Worm (Caenorhabditis elegans) whole organism, L2 larva: ENCODE measurements around the gene dsl-6.

Experiments used
- C34F6.9 ChIP-seq: fragments of 150-350 bp; optimal IDR thresholded peaks from 2 replicates; lab custom pipeline; 2014; ENCODE audit warnings: missing biosample characterization, missing genetic modification characterization
- F13H6.1 ChIP-seq: sonication (generic microtip); optimal IDR thresholded peaks from 2 replicates; lab custom pipeline; 2016; ENCODE audit warnings: missing genetic modification characterization, missing compliant biosample characterization
- Y55F3AM.14 ChIP-seq: fragments of 200-800 bp; sonication (Bioruptor generic); optimal IDR thresholded peaks from 2 replicates; lab custom pipeline; 2018; ENCODE audit warnings: mild to moderate bottlenecking, missing genetic modification characterization, missing compliant biosample characterization
- ZK546.5 ChIP-seq: sonication (generic microtip); optimal IDR thresholded peaks from 2 replicates; lab custom pipeline; 2017; ENCODE audit warnings: missing biosample characterization, missing genetic modification characterization
- alr-1 ChIP-seq: fragments of 150-350 bp; optimal IDR thresholded peaks from 2 replicates; lab custom pipeline; 2014; ENCODE audit warnings: missing biosample characterization, missing genetic modification characterization
- aly-2 ChIP-seq: fragments of 150-350 bp; optimal IDR thresholded peaks from 2 replicates; lab custom pipeline; 2014; ENCODE audit warnings: missing biosample characterization, missing genetic modification characterization
- ama-1 ChIP-seq: fragments of 150-350 bp; optimal IDR thresholded peaks from 2 replicates; lab custom pipeline; 2018; ENCODE audit warnings: inconsistent platforms
- blmp-1 ChIP-seq: sonication (generic microtip); optimal IDR thresholded peaks from 2 replicates; lab custom pipeline; 2017; ENCODE audit warnings: missing genetic modification characterization, mild to moderate bottlenecking, missing compliant biosample characterization, antibody characterized with exemption, moderate library complexity; ENCODE audit not compliant: insufficient read depth
- ceh-16 ChIP-seq: fragments of 150-350 bp; optimal IDR thresholded peaks from 2 replicates; lab custom pipeline; 2014; ENCODE audit warnings: missing biosample characterization, missing genetic modification characterization
- ceh-82 ChIP-seq: fragments of 150-350 bp; optimal IDR thresholded peaks from 2 replicates; lab custom pipeline; 2014; ENCODE audit warnings: missing biosample characterization, missing genetic modification characterization
- dmd-4 ChIP-seq: sonication (generic microtip); optimal IDR thresholded peaks from 2 replicates; lab custom pipeline; 2017; ENCODE audit warnings: missing biosample characterization, missing genetic modification characterization
- egl-27 ChIP-seq: sonication (generic microtip); optimal IDR thresholded peaks from 3 replicates; lab custom pipeline; 2017; ENCODE audit warnings: missing biosample characterization, missing genetic modification reagents, missing genetic modification characterization
- elt-1 ChIP-seq: fragments of 150-350 bp; optimal IDR thresholded peaks from 2 replicates; lab custom pipeline; 2014; ENCODE audit warnings: missing biosample characterization, missing genetic modification characterization
- elt-3 ChIP-seq: sonication (generic microtip); optimal IDR thresholded peaks from 2 replicates; lab custom pipeline; 2017; ENCODE audit warnings: missing biosample characterization, missing genetic modification characterization
- lin-11 ChIP-seq: fragments of 150-350 bp; sonication (generic microtip); optimal IDR thresholded peaks from 2 replicates; lab custom pipeline; 2014; ENCODE audit warnings: missing biosample characterization, missing genetic modification characterization, inconsistent platforms, mixed read lengths
- lin-13 ChIP-seq: fragments of 150-350 bp; optimal IDR thresholded peaks from 2 replicates; lab custom pipeline; 2014; ENCODE audit warnings: missing biosample characterization, missing genetic modification reagents, missing genetic modification characterization
- lin-39 ChIP-seq: fragments of 150-350 bp; optimal IDR thresholded peaks from 2 replicates; lab custom pipeline; 2014; ENCODE audit warnings: missing biosample characterization, missing genetic modification reagents, missing genetic modification characterization
- mbf-1 ChIP-seq: sonication (generic microtip); optimal IDR thresholded peaks from 2 replicates; lab custom pipeline; 2017; ENCODE audit warnings: missing biosample characterization, missing genetic modification characterization
- mdl-1 ChIP-seq, 2 experiments: fragments of 150-350 bp in 1 of 2; sonication (generic microtip) in 1 of 2; optimal IDR thresholded peaks; 2 replicates each; lab custom pipeline; 2017; ENCODE audit warnings: missing biosample characterization in 2 of 2, missing genetic modification characterization in 2 of 2
- nhr-10 ChIP-seq: sonication (generic microtip); optimal IDR thresholded peaks from 2 replicates; lab custom pipeline; 2017; ENCODE audit warnings: missing biosample characterization, missing genetic modification characterization
- nhr-12 ChIP-seq: fragments of 150-350 bp; optimal IDR thresholded peaks from 2 replicates; lab custom pipeline; 2014; ENCODE audit warnings: missing biosample characterization, missing genetic modification characterization
- nhr-21 ChIP-seq: fragments of 150-350 bp; optimal IDR thresholded peaks from 2 replicates; lab custom pipeline; 2014; ENCODE audit warnings: missing biosample characterization, missing genetic modification characterization
- nhr-23 ChIP-seq: fragments of 150-350 bp; optimal IDR thresholded peaks from 2 replicates; lab custom pipeline; 2014; ENCODE audit warnings: missing biosample characterization, missing genetic modification reagents, missing genetic modification characterization
- nhr-237 ChIP-seq: fragments of 150-350 bp; optimal IDR thresholded peaks from 2 replicates; lab custom pipeline; 2014; ENCODE audit warnings: missing biosample characterization, missing genetic modification characterization
- nhr-25 ChIP-seq: fragments of 150-350 bp; sonication (generic microtip); optimal IDR thresholded peaks from 3 replicates; lab custom pipeline; 2014; ENCODE audit warnings: missing biosample characterization, missing genetic modification characterization
- nhr-6 ChIP-seq: fragments of 150-350 bp; optimal IDR thresholded peaks from 2 replicates; lab custom pipeline; 2014; ENCODE audit warnings: missing biosample characterization, missing genetic modification characterization
- nhr-77 ChIP-seq: fragments of 150-350 bp; optimal IDR thresholded peaks from 2 replicates; lab custom pipeline; 2014; ENCODE audit warnings: missing biosample characterization, missing genetic modification characterization
- peb-1 ChIP-seq: fragments of 150-350 bp; optimal IDR thresholded peaks from 2 replicates; lab custom pipeline; 2014; ENCODE audit warnings: missing biosample characterization, missing genetic modification characterization
- skn-1 ChIP-seq: sonication (generic microtip); optimal IDR thresholded peaks from 2 replicates; lab custom pipeline; 2017; ENCODE audit warnings: missing biosample characterization, missing genetic modification characterization
- sma-3 ChIP-seq: sonication (generic microtip); optimal IDR thresholded peaks from 2 replicates; lab custom pipeline; 2016; ENCODE audit warnings: missing genetic modification reagents, missing genetic modification characterization, missing compliant biosample characterization
- sma-9 ChIP-seq, 2 experiments: fragments of 150-350 bp in 1 of 2; sonication (generic microtip) in 1 of 2; optimal IDR thresholded peaks; 2 replicates each; lab custom pipeline; 2014 to 2016; ENCODE audit warnings: missing genetic modification characterization in 2 of 2, mild to moderate bottlenecking in 1 of 2, missing biosample characterization in 1 of 2, missing compliant biosample characterization in 1 of 2, missing genetic modification reagents in 1 of 2, moderate library complexity in 1 of 2
- snpc-4 ChIP-seq: fragments of 150-350 bp; optimal IDR thresholded peaks from 2 replicates; lab custom pipeline; 2014; ENCODE audit warnings: missing biosample characterization, missing genetic modification characterization
- unc-55 ChIP-seq: fragments of 150-350 bp; sonication (generic microtip); optimal IDR thresholded peaks from 3 replicates; lab custom pipeline; 2014; ENCODE audit warnings: missing biosample characterization, missing genetic modification reagents, missing genetic modification characterization
- unc-62 ChIP-seq: fragments of 150-350 bp; optimal IDR thresholded peaks from 2 replicates; lab custom pipeline; 2014; ENCODE audit warnings: missing biosample characterization, missing genetic modification reagents, missing genetic modification characterization
- zag-1 ChIP-seq: fragments of 150-350 bp; optimal IDR thresholded peaks from 2 replicates; lab custom pipeline; 2014; ENCODE audit warnings: missing biosample characterization, missing genetic modification characterization
- ztf-11 ChIP-seq: sonication (generic microtip); optimal IDR thresholded peaks from 2 replicates; lab custom pipeline; 2017; ENCODE audit warnings: missing biosample characterization, missing genetic modification characterization

dsl-6 gene

ce11 chrIV:11414920-11415319, 16.8 kb upstream of the dsl-6 start, which contains the start of gene F22B3.10:
F22B3.10 (minus strand) TSS chrIV:11415020.
- TF ChIP-seq dmd-4 (tag; lab: Kevin White, UChicago) (no peak), ceh-82 (no peak), blmp-1 (tag; lab: Kevin White, UChicago) (no peak)
- TF ChIP-seq, all 48 proteins: peak for 0

ce11 chrIV:11410084-11410483, 12.0 kb upstream of the dsl-6 start, which contains the start of gene gfat-2:
gfat-2 (plus strand) TSS chrIV:11410228.
- TF ChIP-seq nhr-12 (no peak), egl-27 (tag; lab: Kevin White, UChicago) (no peak), sma-3 (no peak), blmp-1 (tag; lab: Kevin White, UChicago) (no peak), ceh-82 (no peak), aly-2 (tag; lab: Kevin White, UChicago) (no peak), nhr-25 (tag; lab: Kevin White, UChicago) (no peak), C34F6.9 (tag; lab: Kevin White, UChicago) (no peak), ztf-11 (no peak), lin-13 (GFP tag; lab: Kevin White, UChicago) (no peak), lin-11 (tag; lab: Kevin White, UChicago) (no peak)
- TF ChIP-seq, all 48 proteins: peak for 0

ce11 chrIV:11406744-11407690, 8.9 kb upstream of the dsl-6 start, which contains the start of the genes his-63 and his-64:
his-63 (minus strand) TSS chrIV:11406861.
his-64 (plus strand) TSS chrIV:11407116.
- TF ChIP-seq ceh-16 (tag; lab: Kevin White, UChicago), result peak; percentile 14

ce11 chrIV:11403288-11403991, 5.3 kb upstream of the dsl-6 start, which contains the start of the genes memi-3 and cyp-31A2:
memi-3 (minus strand) TSS chrIV:11403338.
cyp-31A2 (plus strand) TSS chrIV:11403961.
- TF ChIP-seq egl-27 (tag; lab: Kevin White, UChicago) (no peak), unc-55 (GFP tag; lab: Kevin White, UChicago) (no peak), F13H6.1 (tag; lab: Kevin White, UChicago) (no peak), peb-1 (tag; lab: Kevin White, UChicago) (no peak), ZK546.5 (tag; lab: Kevin White, UChicago) (no peak), Y55F3AM.14 (no peak), nhr-77 (tag; lab: Kevin White, UChicago) (no peak), nhr-12 (no peak), blmp-1 (tag; lab: Kevin White, UChicago) (no peak), elt-1 (tag; lab: Kevin White, UChicago) (no peak), ama-1 (lab: Kevin White, UChicago) (no peak), lin-39 (tag; lab: Kevin White, UChicago) (no peak), nhr-237 (tag; lab: Kevin White, UChicago) (no peak)

- no peak for TF ChIP-seq Y55F3AM.14
- TF ChIP-seq nhr-21, result no peak
- no peak for TF ChIP-seq mdl-1 (tag; optimal IDR thresholded peaks at IDR 0.05; lab: Kevin White, UChicago)
- no peak for TF ChIP-seq elt-3 (tag; lab: Kevin White, UChicago)
- TF ChIP-seq ZK546.5 (tag; lab: Kevin White, UChicago), result no peak
- no peak for TF ChIP-seq elt-1 (tag; lab: Kevin White, UChicago)
- TF ChIP-seq ceh-82, result no peak
- no peak for TF ChIP-seq nhr-25 (tag; lab: Kevin White, UChicago)
- no peak for TF ChIP-seq unc-55 (GFP tag; lab: Kevin White, UChicago)
- no peak for TF ChIP-seq nhr-23 (tag; lab: Kevin White, UChicago)
These were observed 3.4 kb upstream of the dsl-6 start for ce11 chrIV:11401482-11401881.

ce11 chrIV:11394243-11394642, 3.9 kb downstream of the dsl-6 start, which contains the start of gene tag-89:
tag-89 (plus strand) TSS chrIV:11394543.
- TF ChIP-seq unc-62 (GFP tag; lab: Kevin White, UChicago), result no peak
- no peak for TF ChIP-seq mbf-1
- TF ChIP-seq mdl-1 (tag; optimal IDR thresholded peaks at IDR 0.05; lab: Kevin White, UChicago), result no peak
- TF ChIP-seq skn-1 (tag; lab: Kevin White, UChicago), result no peak
- TF ChIP-seq nhr-23 (tag; lab: Kevin White, UChicago), result no peak
- no peak for TF ChIP-seq lin-11 (tag; lab: Kevin White, UChicago)
- no peak for TF ChIP-seq blmp-1 (tag; lab: Kevin White, UChicago)
- TF ChIP-seq nhr-6 (tag; lab: Kevin White, UChicago), result no peak
- no peak for TF ChIP-seq lin-13 (GFP tag; lab: Kevin White, UChicago)
- no peak for TF ChIP-seq sma-9 (GFP tag; optimal IDR thresholded peaks at IDR 0.05; lab: Kevin White, UChicago)
- TF ChIP-seq sma-9 (tag; optimal IDR thresholded peaks at IDR 0.05; lab: Kevin White, UChicago), result no peak
- no peak for TF ChIP-seq nhr-10 (tag; lab: Kevin White, UChicago)
- no peak for TF ChIP-seq dmd-4 (tag; lab: Kevin White, UChicago)
- TF ChIP-seq C34F6.9 (tag; lab: Kevin White, UChicago), result no peak
- TF ChIP-seq alr-1, result no peak
- TF ChIP-seq nhr-25 (tag; lab: Kevin White, UChicago), result no peak
- TF ChIP-seq F13H6.1 (tag; lab: Kevin White, UChicago), result no peak
- TF ChIP-seq zag-1 (tag; lab: Kevin White, UChicago), result no peak
- TF ChIP-seq snpc-4, result no peak
